Worm (Caenorhabditis elegans): ENCODE measurements around the gene comt-5.
A peak's percentile ranks its signal among the peaks of the same experiment; 100 is the strongest.

Gene comt-5

DNA sequence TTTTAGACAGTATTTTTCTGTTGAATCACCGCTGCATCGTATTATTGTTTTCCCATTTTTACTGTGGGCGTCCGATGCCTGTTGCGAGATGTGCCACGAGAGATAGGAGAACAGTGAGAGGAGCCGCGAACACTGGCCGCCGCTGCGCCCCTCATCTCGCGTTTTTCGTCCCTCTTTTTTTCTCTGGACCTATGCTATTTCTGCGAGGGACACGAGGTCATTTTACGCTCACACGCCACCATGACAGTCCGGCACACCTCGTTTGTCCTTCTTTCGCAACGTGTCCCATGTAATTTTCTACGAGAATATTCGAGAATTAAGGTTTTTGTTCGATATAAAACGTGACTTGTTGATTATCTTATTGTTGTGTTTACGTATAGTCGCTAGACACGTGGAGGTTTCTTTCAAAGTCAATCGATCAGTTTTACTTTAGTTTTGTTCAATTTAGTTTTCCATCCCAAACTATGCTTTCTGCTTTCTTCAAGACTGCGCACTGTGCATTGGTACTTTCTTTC lies 14.6 kb upstream of the comt-5 start, which contains the start of gene lbp-9 (continued):
- no peak for TF ChIP-seq zag-1 (tag; optimal IDR thresholded peaks at IDR 0.05)
- TF ChIP-seq nhr-129 (tag; optimal IDR thresholded peaks at IDR 0.05), result peak; percentile 79
- no peak for TF ChIP-seq mab-5 (tag; optimal IDR thresholded peaks at IDR 0.05)
- TF ChIP-seq snpc-4 (tag; optimal IDR thresholded peaks at IDR 0.05), result no peak
- no peak for TF ChIP-seq R02D3.7 (tag; optimal IDR thresholded peaks at IDR 0.05)
- TF ChIP-seq unc-39 (tag; optimal IDR thresholded peaks at IDR 0.05), result no peak
- TF ChIP-seq crh-2 (tag; optimal IDR thresholded peaks at IDR 0.05), result peak; percentile 83
- TF ChIP-seq F13H6.1 (tag; optimal IDR thresholded peaks at IDR 0.05), result peak; percentile 25
- TF ChIP-seq nhr-6 (tag; optimal IDR thresholded peaks at IDR 0.05), result no peak
- no peak for TF ChIP-seq alr-1 (tag; optimal IDR thresholded peaks at IDR 0.05)

DNA sequence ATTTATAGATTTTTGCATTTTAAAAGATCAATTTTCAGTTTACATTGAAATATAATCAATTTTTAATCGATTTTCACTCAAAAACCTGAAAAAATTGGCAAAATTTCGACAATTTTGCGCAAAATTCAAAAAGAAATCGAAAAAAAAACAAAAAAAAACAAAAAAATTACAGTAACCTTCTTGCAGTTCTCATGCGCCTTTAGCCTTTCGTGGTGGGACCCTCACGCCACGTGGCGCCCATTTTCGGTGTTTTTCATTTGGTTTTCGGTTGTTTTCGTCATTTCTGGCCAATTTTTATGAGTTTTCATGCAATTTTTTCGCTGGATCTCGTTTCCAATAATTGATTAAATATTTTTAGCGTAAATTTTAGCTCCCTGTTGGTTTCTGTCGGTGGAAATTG lies 14.0 kb upstream of the comt-5 start:
- TF ChIP-seq lsy-2 (tag; optimal IDR thresholded peaks at IDR 0.05) (peak in 1 of 2 experiments; percentile 1), unc-62 (GFP tag; optimal IDR thresholded peaks at IDR 0.05) (no peak), elt-3 (tag; optimal IDR thresholded peaks at IDR 0.05) (no peak)

DNA sequence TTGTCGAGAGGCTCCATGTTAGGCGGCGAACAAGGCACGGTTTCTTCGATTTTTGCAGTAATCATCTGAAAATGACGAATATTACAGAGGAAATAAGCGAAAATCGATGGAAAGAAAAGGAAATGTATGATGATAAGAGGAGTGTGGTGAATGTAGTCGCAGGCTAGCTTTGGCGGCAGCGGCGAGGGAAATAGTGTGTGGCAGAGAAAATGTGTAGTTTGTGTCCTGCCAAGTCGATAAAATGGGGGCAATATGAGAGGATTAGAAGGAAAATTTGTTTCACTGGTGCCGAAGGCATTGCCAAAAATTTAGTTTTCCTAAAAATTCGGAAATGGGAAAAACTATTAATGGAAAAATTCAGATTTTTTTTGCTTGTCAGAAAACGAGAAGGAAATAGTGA lies 13.4 kb upstream of the comt-5 start, which contains the start of gene nhr-86:
Gene nhr-86, minus strand, starts transcription at position 71 of the 400 bp plus-strand sequence.
- TF ChIP-seq nhr-21 (tag; optimal IDR thresholded peaks at IDR 0.05), result no peak
- TF ChIP-seq peb-1 (tag; optimal IDR thresholded peaks at IDR 0.05), result no peak
- TF ChIP-seq ztf-1 (GFP tag; conservative IDR thresholded peaks at IDR 0.05), result no peak
- no peak for TF ChIP-seq sma-3 (GFP tag; optimal IDR thresholded peaks at IDR 0.05)
- peak; percentile 28 for TF ChIP-seq nhr-129 (tag; optimal IDR thresholded peaks at IDR 0.05)
- TF ChIP-seq dmd-4 (tag; optimal IDR thresholded peaks at IDR 0.05), result no peak
- TF ChIP-seq lin-39 (tag; optimal IDR thresholded peaks at IDR 0.05), result no peak
- TF ChIP-seq elt-1 (tag; optimal IDR thresholded peaks at IDR 0.05), result no peak
- no peak for TF ChIP-seq nhr-12 (tag; optimal IDR thresholded peaks at IDR 0.05)
- TF ChIP-seq sem-4 (tag; optimal IDR thresholded peaks at IDR 0.05), result no peak
- TF ChIP-seq C34F6.9 (tag; optimal IDR thresholded peaks at IDR 0.05), result no peak
- TF ChIP-seq ztf-4 (tag; optimal IDR thresholded peaks at IDR 0.05), result no peak
- TF ChIP-seq egl-27 (tag; optimal IDR thresholded peaks at IDR 0.05), result no peak
- no peak for TF ChIP-seq ztf-11 (tag; optimal IDR thresholded peaks at IDR 0.05)
- TF ChIP-seq crh-2 (tag; optimal IDR thresholded peaks at IDR 0.05), result peak; percentile 8
- no peak for TF ChIP-seq ceh-16 (tag; optimal IDR thresholded peaks at IDR 0.05)
- TF ChIP-seq mdl-1 (tag; optimal IDR thresholded peaks at IDR 0.05), result no peak
- no peak for TF ChIP-seq ceh-82 (tag; optimal IDR thresholded peaks at IDR 0.05)
- peak; percentile 30 for TF ChIP-seq fos-1 (tag; optimal IDR thresholded peaks at IDR 0.05)
- TF ChIP-seq nhr-6 (tag; optimal IDR thresholded peaks at IDR 0.05), result no peak
- TF ChIP-seq mab-5 (tag; optimal IDR thresholded peaks at IDR 0.05), result no peak
- no peak for TF ChIP-seq unc-39 (tag; optimal IDR thresholded peaks at IDR 0.05)
- no peak for TF ChIP-seq sma-9 (GFP tag; optimal IDR thresholded peaks at IDR 0.05)
- TF ChIP-seq sma-9 (tag; optimal IDR thresholded peaks at IDR 0.05), result no peak
- no peak for TF ChIP-seq unc-62 (GFP tag; optimal IDR thresholded peaks at IDR 0.05)
- no peak for TF ChIP-seq unc-55 (GFP tag; optimal IDR thresholded peaks at IDR 0.05)
- TF ChIP-seq ama-1 (optimal IDR thresholded peaks at IDR 0.05), result peak; percentile 5
- no peak for TF ChIP-seq alr-1 (tag; optimal IDR thresholded peaks at IDR 0.05)
- TF ChIP-seq lin-13 (GFP tag; optimal IDR thresholded peaks at IDR 0.05), result no peak
- TF ChIP-seq skn-1 (tag; optimal IDR thresholded peaks at IDR 0.05), result no peak
- no peak for TF ChIP-seq elt-3 (tag; optimal IDR thresholded peaks at IDR 0.05)
- peak; percentile 2 for TF ChIP-seq gmeb-1 (tag; optimal IDR thresholded peaks at IDR 0.05)
- TF ChIP-seq lin-11 (tag; optimal IDR thresholded peaks at IDR 0.05), result no peak
- TF ChIP-seq R02D3.7 (tag; optimal IDR thresholded peaks at IDR 0.05), result no peak
- TF ChIP-seq nhr-10 (tag; optimal IDR thresholded peaks at IDR 0.05), result no peak

DNA sequence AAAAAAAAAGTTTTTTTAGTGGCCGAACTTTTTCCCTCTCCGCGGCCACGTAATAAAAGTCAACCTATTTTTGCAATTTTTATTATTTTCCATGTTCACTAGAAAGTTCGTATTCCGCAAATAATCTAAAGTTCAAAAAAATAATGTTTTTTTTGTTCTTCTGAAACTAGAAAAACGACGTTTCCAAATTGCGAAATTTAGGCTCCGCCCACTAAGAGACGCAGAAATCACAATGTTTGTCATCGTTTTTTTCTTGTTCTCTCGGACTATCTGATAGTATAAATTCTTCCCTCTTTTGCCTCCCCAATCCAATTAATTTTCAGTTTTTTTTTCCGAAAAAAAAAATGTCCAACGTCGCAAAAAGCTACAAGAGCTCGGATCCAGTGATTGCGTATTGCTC lies 3.9 kb upstream of the comt-5 start, which contains the start of gene comt-3:
Gene comt-3, plus strand, starts transcription at position 214 of the 400 bp plus-strand sequence.
- no peak for TF ChIP-seq ztf-1 (GFP tag; conservative IDR thresholded peaks at IDR 0.05)
- no peak for TF ChIP-seq nhr-6 (tag; optimal IDR thresholded peaks at IDR 0.05)
- no peak for TF ChIP-seq zag-1 (tag; optimal IDR thresholded peaks at IDR 0.05)
- TF ChIP-seq unc-39 (tag; optimal IDR thresholded peaks at IDR 0.05), result no peak
- peak; percentile 41 for TF ChIP-seq unc-55 (GFP tag; optimal IDR thresholded peaks at IDR 0.05)
- peak; percentile 58 for TF ChIP-seq skn-1 (tag; optimal IDR thresholded peaks at IDR 0.05)
